Worm (Caenorhabditis elegans) whole organism, young adult: ENCODE results near the gene memb-2.

Source experiments
- C17E4.6 ChIP-seq: fragments of 200-800 bp; sonication (Bioruptor generic); IDR thresholded peaks from 2 replicates; pipeline ENCODE4 v1.3.6; 2022; ENCODE audit warnings: missing genetic modification reagents, missing genetic modification characterization, missing compliant biosample characterization
- F52B5.7 ChIP-seq: sonication (generic microtip); optimal IDR thresholded peaks from 2 replicates; lab custom pipeline; 2016; ENCODE audit warnings: mild to moderate bottlenecking, missing genetic modification characterization, missing compliant biosample characterization
- F57A8.1 ChIP-seq: fragments of 200-800 bp; sonication (Bioruptor generic); optimal IDR thresholded peaks from 2 replicates; lab custom pipeline; 2018; ENCODE audit warnings: mild to moderate bottlenecking, missing genetic modification characterization, moderate library complexity, missing compliant biosample characterization
- T07F8.4 ChIP-seq: sonication (generic microtip); optimal IDR thresholded peaks from 2 replicates; lab custom pipeline; 2016; ENCODE audit warnings: mild to moderate bottlenecking, missing genetic modification characterization, moderate library complexity, missing compliant biosample characterization
- efl-1 ChIP-seq: fragments of 150-350 bp; optimal IDR thresholded peaks from 2 replicates; lab custom pipeline; 2014; ENCODE audit warnings: missing biosample characterization, missing genetic modification reagents, missing genetic modification characterization
- egl-44 ChIP-seq: fragments of 200-800 bp; sonication (Bioruptor generic); IDR thresholded peaks from 2 replicates; pipeline ENCODE4 v1.3.6; 2022; ENCODE audit warnings: missing genetic modification reagents, missing genetic modification characterization, missing compliant biosample characterization
- lsl-1 ChIP-seq: fragments of 200-800 bp; sonication (Bioruptor generic); optimal IDR thresholded peaks from 2 replicates; lab custom pipeline; 2018; ENCODE audit warnings: mild to moderate bottlenecking, missing genetic modification characterization, moderate library complexity, missing compliant biosample characterization
- snpc-1.1 ChIP-seq: sonication (generic microtip); optimal IDR thresholded peaks from 2 replicates; lab custom pipeline; 2017; ENCODE audit warnings: missing genetic modification characterization, mild to moderate bottlenecking, missing compliant biosample characterization, antibody characterized with exemption, moderate library complexity, missing genotype, missing genetic modification reagents; ENCODE audit not compliant: insufficient read depth
- snpc-1.3 ChIP-seq: sonication (generic microtip); optimal IDR thresholded peaks from 2 replicates; lab custom pipeline; 2017; ENCODE audit warnings: missing genetic modification characterization, mild to moderate bottlenecking, missing compliant biosample characterization, antibody characterized with exemption, moderate library complexity, missing genotype, missing genetic modification reagents; ENCODE audit not compliant: insufficient read depth
- ztf-6 ChIP-seq: fragments of 200-800 bp; sonication (Bioruptor generic); IDR thresholded peaks from 2 replicates; pipeline ENCODE4 v1.3.6; 2022; ENCODE audit warnings: missing genetic modification reagents, missing genetic modification characterization, missing compliant biosample characterization

memb-2 gene

DNA sequence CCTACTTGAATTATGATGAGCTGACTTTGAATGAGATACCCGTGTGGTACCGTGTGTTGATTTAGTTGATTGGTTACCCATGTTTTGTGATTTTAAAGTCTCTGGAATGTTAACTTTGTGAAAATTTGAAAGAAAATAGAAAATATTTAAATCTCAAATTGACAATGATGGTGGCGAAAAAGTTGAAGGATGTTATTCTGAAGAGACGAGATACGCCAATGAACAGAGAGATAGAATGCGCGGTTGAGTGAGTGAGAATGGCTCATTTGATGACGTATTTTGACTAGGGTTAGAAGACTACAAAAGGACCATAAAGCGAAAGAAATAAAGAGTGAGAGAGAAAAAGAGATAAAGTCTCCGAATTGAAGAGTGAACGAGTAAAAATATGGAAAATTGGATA is 49.5 kb downstream of the memb-2 start, which contains the start of gene glb-6:
Gene glb-6 (minus strand): TSS at position 101 of the 400 bp plus-strand sequence.
- no peak for TF ChIP-seq T07F8.4
- TF ChIP-seq snpc-1.1 (tag; lab: Kevin White, UChicago), result no peak
- no peak for TF ChIP-seq F57A8.1 (GFP tag; lab: Kevin White, UChicago)
- TF ChIP-seq egl-44 (GFP tag; lab: Robert Waterston, UW), result no peak
- no peak for TF ChIP-seq efl-1 (GFP tag; lab: Kevin White, UChicago)
- no peak for TF ChIP-seq F52B5.7 (tag; lab: Kevin White, UChicago)
- no peak for TF ChIP-seq snpc-1.3 (tag; lab: Kevin White, UChicago)
- no peak for TF ChIP-seq ztf-6 (GFP tag; lab: Robert Waterston, UW)
- no peak for TF ChIP-seq lsl-1 (GFP tag; lab: Kevin White, UChicago)
- TF ChIP-seq C17E4.6 (GFP tag; lab: Robert Waterston, UW), result no peak
